Worm (Caenorhabditis elegans): ENCODE data around the gene rfc-2.

rfc-2 gene

DNA sequence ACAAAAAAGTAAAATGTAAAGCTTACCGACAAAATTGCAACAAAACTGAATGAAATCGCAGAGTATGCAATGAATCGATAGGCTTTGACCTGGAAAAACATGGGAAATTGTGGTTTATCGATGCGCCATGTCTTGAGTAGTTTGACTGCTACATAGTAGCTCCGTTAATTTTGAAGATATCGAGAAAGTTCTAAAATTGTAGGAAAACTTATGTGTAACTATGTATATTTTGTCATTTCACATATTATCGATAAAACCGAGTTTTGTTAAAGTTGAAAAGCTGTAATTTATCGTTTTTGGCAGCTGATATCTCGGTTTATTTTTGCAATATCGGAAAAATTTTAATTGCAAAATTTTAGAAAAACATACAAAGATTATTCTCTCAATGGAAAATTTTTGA is 12.0 kb downstream of the rfc-2 start, which contains the start of gene col-105:
col-105 (minus strand) TSS at position 101 of the 400 bp plus-strand sequence.
- no peak for TF ChIP-seq nhr-80 (tag; optimal IDR thresholded peaks at IDR 0.05)
- no peak for TF ChIP-seq mel-28 (tag; optimal IDR thresholded peaks at IDR 0.05; ENCODE audit: borderline replicate concordance)
- TF ChIP-seq ekl-4 (GFP tag; IDR thresholded peaks at IDR 0.05): no peak
- no peak for TF ChIP-seq C17E4.6 (GFP tag; IDR thresholded peaks at IDR 0.05)
- TF ChIP-seq ets-4 (GFP tag; optimal IDR thresholded peaks at IDR 0.05): no peak
- no peak for TF ChIP-seq Y53F4B.3 (GFP tag; IDR thresholded peaks at IDR 0.05)
- no peak for TF ChIP-seq zfh-2 (GFP tag; conservative IDR thresholded peaks at IDR 0.05)
- no peak for TF ChIP-seq tbp1 (GFP tag; optimal IDR thresholded peaks at IDR 0.05)
- TF ChIP-seq zim-3 (tag; optimal IDR thresholded peaks at IDR 0.05): no peak
- TF ChIP-seq sptf-2 (GFP tag; optimal IDR thresholded peaks at IDR 0.05): no peak
- no peak for TF ChIP-seq ceh-58 (GFP tag; IDR thresholded peaks at IDR 0.05)
- TF ChIP-seq ama-1 (optimal IDR thresholded peaks at IDR 0.05): no peak
- no peak for TF ChIP-seq ama-1 (GFP tag; optimal IDR thresholded peaks at IDR 0.05)
- TF ChIP-seq Y95B8A.8 (GFP tag; IDR thresholded peaks at IDR 0.05): no peak
- no peak for TF ChIP-seq let-526 (GFP tag; IDR thresholded peaks at IDR 0.05)
- no peak for TF ChIP-seq snpc-4 (GFP tag; optimal IDR thresholded peaks at IDR 0.05)
- TF ChIP-seq snpc-4 (tag; optimal IDR thresholded peaks at IDR 0.05): no peak
- TF ChIP-seq egl-44 (GFP tag; IDR thresholded peaks at IDR 0.05): no peak
- TF ChIP-seq ceh-40 (GFP tag; IDR thresholded peaks at IDR 0.05): no peak
- TF ChIP-seq F57A8.1 (GFP tag; optimal IDR thresholded peaks at IDR 0.05): no peak
- no peak for TF ChIP-seq ceh-27 (GFP tag; optimal IDR thresholded peaks at IDR 0.05)

DNA sequence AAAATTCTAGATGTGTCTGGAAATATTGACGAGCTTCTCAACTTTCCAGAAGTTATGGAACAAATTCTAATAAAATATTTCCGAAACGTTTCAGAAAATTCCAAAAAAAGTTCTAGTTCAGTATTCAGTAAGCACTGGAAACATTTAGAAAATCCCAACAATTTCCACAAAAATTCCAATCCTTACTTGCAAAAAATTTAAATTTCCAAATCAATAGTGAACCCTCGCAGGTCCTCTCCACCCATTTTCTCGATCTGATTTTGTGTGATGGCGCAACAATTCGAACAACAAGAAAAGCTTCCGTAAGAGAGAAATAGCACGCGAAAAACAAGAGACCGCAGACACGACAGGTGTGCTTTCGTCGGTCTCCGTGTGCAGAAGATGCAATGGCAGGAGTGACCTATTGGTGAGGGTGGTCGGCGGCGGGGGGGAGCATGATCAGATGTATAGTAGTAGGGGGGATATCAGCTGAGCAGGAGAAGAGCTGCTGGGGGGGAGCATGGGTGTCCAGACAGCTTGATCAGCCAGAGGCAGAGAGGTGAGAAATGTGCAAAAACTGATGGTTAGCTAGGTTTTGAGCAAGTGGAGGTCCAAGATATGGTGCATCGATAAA is 14.6 kb downstream of the rfc-2 start:
- TF ChIP-seq attf-5 (GFP tag; optimal IDR thresholded peaks at IDR 0.05): no peak
- TF ChIP-seq sea-2 (GFP tag; IDR thresholded peaks at IDR 0.05): no peak
- no peak for TF ChIP-seq ceh-100 (GFP tag; IDR thresholded peaks at IDR 0.05)
- TF ChIP-seq egrh-3 (GFP tag; IDR thresholded peaks at IDR 0.05): peak; percentile 21; the same call in 1 of the 2 replicates
- no peak for TF ChIP-seq attf-3 (GFP tag; conservative IDR thresholded peaks at IDR 0.05)
- no peak for TF ChIP-seq D2030.7 (GFP tag; IDR thresholded peaks at IDR 0.05)
- peak; percentile 82 for TF ChIP-seq zfh-2 (GFP tag; conservative IDR thresholded peaks at IDR 0.05)
- TF ChIP-seq hmg-1.2 (GFP tag; IDR thresholded peaks at IDR 0.05): peak; percentile 23; the same call in 1 of the 2 replicates
- no peak for TF ChIP-seq ceh-58 (GFP tag; IDR thresholded peaks at IDR 0.05)

DNA sequence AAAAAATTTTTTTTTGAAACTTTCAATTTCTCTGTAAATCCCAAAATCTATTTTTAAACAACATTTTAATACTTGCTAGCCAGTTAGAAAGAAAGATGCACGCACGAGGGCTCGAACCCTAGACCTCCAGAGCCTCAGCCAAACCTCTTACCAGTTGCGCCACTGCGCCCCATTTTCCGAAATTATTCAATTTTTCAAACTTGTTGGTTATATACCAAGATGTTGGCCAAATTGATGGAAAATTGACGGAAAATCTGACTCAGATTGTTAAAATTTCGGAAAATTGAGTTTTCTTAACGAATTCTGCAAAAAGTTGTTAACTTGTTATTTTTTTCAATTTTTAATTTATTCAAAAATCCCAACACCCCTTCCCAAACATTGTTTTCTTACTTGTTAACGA is 18.7 kb downstream of the rfc-2 start:
- no peak for TF ChIP-seq K12H6.12 (tag; optimal IDR thresholded peaks at IDR 0.05)
- no peak for TF ChIP-seq cebp-2 (GFP tag; IDR thresholded peaks at IDR 0.05)
- TF ChIP-seq nhr-179 (tag; optimal IDR thresholded peaks at IDR 0.05): no peak
- no peak for TF ChIP-seq ztf-26 (tag; optimal IDR thresholded peaks at IDR 0.05)
- TF ChIP-seq rcor-1 (GFP tag; IDR thresholded peaks at IDR 0.05): no peak
- TF ChIP-seq F10E7.11 (tag; optimal IDR thresholded peaks at IDR 0.05): no peak
- no peak for TF ChIP-seq ceh-27 (GFP tag; optimal IDR thresholded peaks at IDR 0.05)
- TF ChIP-seq ccch-3 (GFP tag; optimal IDR thresholded peaks at IDR 0.05): no peak
- no peak for TF ChIP-seq egl-44 (GFP tag; IDR thresholded peaks at IDR 0.05)
- no peak for TF ChIP-seq nfya-1 (tag; optimal IDR thresholded peaks at IDR 0.05; ENCODE audit: borderline replicate concordance, insufficient read depth)
- no peak for TF ChIP-seq F49E8.2 (tag; optimal IDR thresholded peaks at IDR 0.05; ENCODE audit: insufficient read depth)
- TF ChIP-seq F57A8.1 (GFP tag; optimal IDR thresholded peaks at IDR 0.05): no peak
- TF ChIP-seq pha-4 (tag; optimal IDR thresholded peaks at IDR 0.05): no peak
- TF ChIP-seq rpc-1 (optimal IDR thresholded peaks at IDR 0.05): peak; percentile 37
- TF ChIP-seq rpc-1 (tag; optimal IDR thresholded peaks at IDR 0.05): peak; percentile 61
- TF ChIP-seq hrde-1 (tag; optimal IDR thresholded peaks at IDR 0.05; ENCODE audit: borderline replicate concordance): no peak
- no peak for TF ChIP-seq pbrm-1 (GFP tag; IDR thresholded peaks at IDR 0.05)
- peak; percentile 65 for TF ChIP-seq tbp1 (GFP tag; optimal IDR thresholded peaks at IDR 0.05)
- TF ChIP-seq nhr-27 (tag; optimal IDR thresholded peaks at IDR 0.05): no peak
- no peak for TF ChIP-seq ztf-18 (tag; optimal IDR thresholded peaks at IDR 0.05)
- TF ChIP-seq B0261.1 (tag; optimal IDR thresholded peaks at IDR 0.05): peak; percentile 31
- TF ChIP-seq unc-130 (GFP tag; optimal IDR thresholded peaks at IDR 0.05): no peak
- TF ChIP-seq Y53F4B.3 (GFP tag; IDR thresholded peaks at IDR 0.05): no peak

Measured in whole organism, young adult.